Worm (Caenorhabditis elegans) whole organism, young adult: ENCODE data around the gene T13A10.64.

Experiments used
- ets-4 ChIP-seq: fragments of 200-800 bp; sonication (Bioruptor generic); optimal IDR thresholded peaks from 2 replicates; lab custom pipeline; 2018; ENCODE audit warnings: mild to moderate bottlenecking, missing genetic modification characterization, missing compliant biosample characterization
- hmg-20 ChIP-seq: fragments of 200-800 bp; sonication (Bioruptor generic); IDR thresholded peaks from 2 replicates; pipeline ENCODE4 v1.3.6; 2022; ENCODE audit warnings: missing genetic modification reagents, missing genetic modification characterization, missing compliant biosample characterization
- lin-35 ChIP-seq, 3 experiments: fragments of 150-350 bp in 2 of 3; sonication (generic microtip) in 1 of 3; optimal IDR thresholded peaks; 2 replicates each; lab custom pipeline; 2014 to 2018; ENCODE audit warnings: missing biosample characterization in 3 of 3, missing genetic modification characterization in 3 of 3, missing genetic modification reagents in 3 of 3
- unc-62 ChIP-seq: fragments of 150-350 bp; optimal IDR thresholded peaks from 2 replicates; lab custom pipeline; 2014; ENCODE audit warnings: missing biosample characterization, missing genetic modification reagents, missing genetic modification characterization

DNA sequence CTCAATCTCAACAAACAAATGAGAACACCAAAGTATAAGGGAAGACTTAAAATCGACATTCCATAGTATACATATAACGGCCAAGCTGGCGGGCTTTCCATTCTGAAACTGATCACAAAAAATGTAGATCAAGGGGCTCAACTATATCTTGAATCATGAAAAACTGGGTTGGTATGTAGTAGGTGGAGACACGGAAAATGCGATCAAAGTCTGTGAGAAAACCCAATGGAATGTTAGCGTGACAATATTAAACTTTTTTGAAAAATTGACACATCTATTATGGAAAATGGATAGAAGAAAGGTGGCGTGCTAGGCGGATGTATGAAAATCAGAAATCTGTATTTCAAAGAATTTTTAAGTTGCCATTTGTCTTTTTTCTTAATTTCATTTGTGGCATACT lies 8.5 kb downstream of the T13A10.64 start, which contains the start of gene srv-28:
- TF ChIP-seq ets-4 (GFP tag; lab: Kevin White, UChicago) (no peak), lin-35 (GFP tag; optimal IDR thresholded peaks at IDR 0.05; lab: Kevin White, UChicago) (no peak), unc-62 (GFP tag; lab: Kevin White, UChicago) (no peak), hmg-20 (GFP tag; lab: Robert Waterston, UW) (no peak)
